Worm (Caenorhabditis elegans): Measurements from ENCODE around the gene spp-21.

spp-21 gene

DNA sequence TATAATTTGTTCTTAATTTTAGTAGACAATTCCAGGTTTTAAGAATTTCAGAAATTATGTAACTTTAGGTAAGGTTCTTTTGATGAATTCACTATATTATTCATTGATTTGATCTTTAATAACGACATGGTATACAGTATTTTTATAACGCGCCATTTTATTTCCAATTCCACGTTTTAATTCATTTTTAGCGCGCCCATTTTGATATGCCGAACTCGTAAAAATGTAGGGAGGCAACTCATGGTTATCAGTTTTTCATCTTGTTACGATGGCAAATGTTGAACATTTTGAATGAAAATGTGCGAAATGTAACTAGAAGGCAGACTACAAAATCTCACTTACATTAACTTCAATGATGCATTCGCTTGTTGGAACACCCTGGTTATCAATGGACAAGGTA, 8.9 kb downstream of the spp-21 start:
- TF ChIP-seq ces-1 (GFP tag; optimal IDR thresholded peaks at IDR 0.05) (no peak), tbx-8 (GFP tag; optimal IDR thresholded peaks at IDR 0.05) (no peak), lin-32 (GFP tag; optimal IDR thresholded peaks at IDR 0.05) (no peak), snpc-4 (tag; optimal IDR thresholded peaks at IDR 0.05) (no peak), elt-1 (tag; optimal IDR thresholded peaks at IDR 0.05; ENCODE audit: borderline replicate concordance, insufficient read depth) (no peak), nhr-76 (tag; optimal IDR thresholded peaks at IDR 0.05) (no peak), ceh-43 (GFP tag; optimal IDR thresholded peaks at IDR 0.05) (no peak), mls-2 (tag; optimal IDR thresholded peaks at IDR 0.05) (no peak), ceh-83 (GFP tag; optimal IDR thresholded peaks at IDR 0.05) (no peak)

DNA sequence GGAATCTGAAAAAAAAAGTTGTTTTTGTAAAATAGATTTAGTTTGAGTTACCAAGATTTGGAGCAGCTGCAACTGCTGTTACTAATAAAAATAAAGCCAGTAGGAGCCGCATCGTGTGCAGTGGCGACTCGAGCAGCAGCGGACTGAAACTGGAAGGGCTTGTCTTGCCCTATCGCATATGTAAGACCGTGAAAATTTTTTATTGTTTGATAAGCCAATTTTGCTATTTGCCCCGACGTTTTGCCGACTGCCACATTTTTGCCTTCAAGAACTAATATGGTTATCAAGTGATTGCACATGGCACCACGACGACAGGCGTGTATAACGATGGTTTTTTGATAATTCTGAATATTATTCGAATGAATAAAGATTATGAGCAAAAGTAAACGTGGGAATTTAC, 9.8 kb downstream of the spp-21 start, which contains the start of gene T25C12.3:
T25C12.3 (minus strand) TSS at position 262 of the 400 bp plus-strand sequence.
- no peak for TF ChIP-seq lin-13 (tag; optimal IDR thresholded peaks at IDR 0.05)
- no peak for TF ChIP-seq bed-3 (GFP tag; optimal IDR thresholded peaks at IDR 0.05)
- TF ChIP-seq nhr-28 (tag; optimal IDR thresholded peaks at IDR 0.05): no peak
- TF ChIP-seq nhr-12 (tag; optimal IDR thresholded peaks at IDR 0.05): no peak

DNA sequence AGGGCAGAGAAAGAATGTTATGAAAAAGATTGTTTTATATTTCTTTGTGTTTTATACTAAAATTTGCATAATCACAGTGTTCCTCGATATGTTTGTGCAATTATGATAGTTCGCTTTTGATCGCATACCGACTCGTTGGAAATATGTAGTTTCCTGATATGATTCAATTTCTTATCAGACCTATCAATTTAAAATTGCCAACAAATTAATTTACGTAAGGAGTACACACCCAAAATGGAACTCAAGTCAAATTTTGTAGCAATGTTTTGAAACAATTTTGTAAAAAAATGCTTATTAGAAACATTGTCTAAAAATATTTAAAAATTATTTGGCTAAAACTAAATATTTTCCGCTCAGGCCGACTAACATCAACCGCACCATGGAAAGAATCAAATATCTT, 10.7 kb downstream of the spp-21 start:
- TF ChIP-seq zip-8 (tag; optimal IDR thresholded peaks at IDR 0.05) (no peak), ceh-43 (GFP tag; optimal IDR thresholded peaks at IDR 0.05) (no peak), lin-32 (GFP tag; optimal IDR thresholded peaks at IDR 0.05) (no peak), nhr-12 (tag; optimal IDR thresholded peaks at IDR 0.05) (no peak), cnd-1 (tag; optimal IDR thresholded peaks at IDR 0.05) (no peak), M03D4.4 (tag; optimal IDR thresholded peaks at IDR 0.05) (no peak), mab-5 (tag; optimal IDR thresholded peaks at IDR 0.05) (no peak), ham-2 (GFP tag; optimal IDR thresholded peaks at IDR 0.05) (no peak), elt-1 (tag; optimal IDR thresholded peaks at IDR 0.05; ENCODE audit: borderline replicate concordance, insufficient read depth) (no peak)

DNA sequence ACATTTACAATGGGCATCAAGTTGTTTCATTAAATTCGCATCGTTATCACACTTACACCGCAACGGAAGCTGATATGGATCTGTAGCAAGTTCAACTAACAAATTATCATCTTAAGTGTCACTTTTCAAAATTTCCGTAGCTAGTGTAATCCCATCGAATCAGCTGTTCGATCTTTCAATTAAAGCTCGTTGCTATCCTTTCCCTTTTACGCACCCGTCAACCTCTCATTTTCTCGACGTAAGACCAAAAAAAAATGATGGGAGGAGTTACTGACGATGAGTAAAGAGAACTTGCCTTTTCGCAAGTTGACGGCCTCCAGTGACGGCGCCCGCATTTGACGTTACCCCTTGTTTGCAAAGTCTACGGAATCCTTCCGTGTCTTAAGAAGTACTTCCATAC, 12.0 kb downstream of the spp-21 start, which contains the start of gene F29G6.1:
F29G6.1 (plus strand) TSS at position 301 of the 400 bp plus-strand sequence.
- TF ChIP-seq lin-32 (GFP tag; optimal IDR thresholded peaks at IDR 0.05): no peak
- TF ChIP-seq ceh-43 (GFP tag; optimal IDR thresholded peaks at IDR 0.05): no peak
- no peak for TF ChIP-seq sem-2 (GFP tag; optimal IDR thresholded peaks at IDR 0.05)
- TF ChIP-seq pha-4 (tag; optimal IDR thresholded peaks at IDR 0.05): no peak
- TF ChIP-seq mep-1 (tag; optimal IDR thresholded peaks at IDR 0.05): no peak
- TF ChIP-seq nhr-28 (tag; optimal IDR thresholded peaks at IDR 0.05): no peak
- TF ChIP-seq nhr-2 (tag; optimal IDR thresholded peaks at IDR 0.05): no peak
- TF ChIP-seq ceh-83 (GFP tag; optimal IDR thresholded peaks at IDR 0.05): no peak
- no peak for TF ChIP-seq mab-5 (tag; optimal IDR thresholded peaks at IDR 0.05)
- TF ChIP-seq ceh-39 (tag; optimal IDR thresholded peaks at IDR 0.05): no peak
- no peak for TF ChIP-seq nhr-237 (tag; optimal IDR thresholded peaks at IDR 0.05)
- no peak for TF ChIP-seq hlh-1 (tag; optimal IDR thresholded peaks at IDR 0.05)
- no peak for TF ChIP-seq ces-1 (GFP tag; optimal IDR thresholded peaks at IDR 0.05)
- TF ChIP-seq snpc-4 (tag; optimal IDR thresholded peaks at IDR 0.05): no peak
- no peak for TF ChIP-seq unc-62 (GFP tag; optimal IDR thresholded peaks at IDR 0.05)

DNA sequence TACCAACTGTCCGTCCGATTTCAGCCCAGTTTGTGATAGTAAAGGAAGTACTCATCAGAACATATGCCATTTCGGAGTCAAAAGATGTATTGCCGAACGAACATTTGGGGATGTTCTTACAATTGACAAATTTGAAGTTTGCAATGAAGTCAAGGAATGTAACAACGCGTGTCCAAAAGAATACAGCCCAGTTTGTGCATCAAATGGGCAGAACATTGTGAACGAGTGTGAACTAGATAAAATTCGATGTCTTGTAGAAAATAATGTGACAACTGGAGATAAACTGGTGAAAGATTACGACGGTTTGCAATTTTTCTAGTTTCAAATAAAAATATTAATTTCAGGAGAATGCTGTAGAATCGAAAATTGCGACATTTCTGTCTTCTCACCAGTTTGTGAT, 17.9 kb downstream of the spp-21 start:
- TF ChIP-seq lin-32 (GFP tag; optimal IDR thresholded peaks at IDR 0.05) (no peak), nhr-237 (tag; optimal IDR thresholded peaks at IDR 0.05) (no peak)

DNA sequence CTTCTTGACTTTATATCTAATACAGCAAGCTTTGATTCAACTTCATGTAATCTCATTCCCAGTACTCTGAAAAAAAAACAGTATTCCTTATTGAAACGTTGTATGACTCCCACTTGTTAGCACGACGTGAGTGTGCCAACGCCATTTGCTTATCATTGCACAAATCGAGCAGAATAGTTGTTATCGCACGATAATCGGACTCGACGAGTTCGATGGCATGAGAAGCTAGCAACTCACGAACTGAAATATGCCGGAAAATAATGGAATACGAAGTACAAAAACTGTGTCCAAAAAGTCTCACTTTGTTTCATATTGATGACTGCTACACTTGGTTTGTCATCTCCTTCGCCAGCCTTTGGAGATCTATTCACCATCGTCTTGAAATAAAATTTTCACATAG, 19.6 kb downstream of the spp-21 start:
- no peak for TF ChIP-seq elt-3 (tag; optimal IDR thresholded peaks at IDR 0.05)
- no peak for TF ChIP-seq pha-4 (tag; optimal IDR thresholded peaks at IDR 0.05)
- no peak for TF ChIP-seq drap-1 (GFP tag; optimal IDR thresholded peaks at IDR 0.05)
- TF ChIP-seq flh-1 (GFP tag; optimal IDR thresholded peaks at IDR 0.05): no peak
- TF ChIP-seq nhr-28 (tag; optimal IDR thresholded peaks at IDR 0.05): no peak
- TF ChIP-seq hlh-1 (tag; optimal IDR thresholded peaks at IDR 0.05): no peak
- TF ChIP-seq ceh-43 (GFP tag; optimal IDR thresholded peaks at IDR 0.05): no peak
- no peak for TF ChIP-seq ham-2 (GFP tag; optimal IDR thresholded peaks at IDR 0.05)
- no peak for TF ChIP-seq ceh-39 (tag; optimal IDR thresholded peaks at IDR 0.05)
- no peak for TF ChIP-seq mls-2 (tag; optimal IDR thresholded peaks at IDR 0.05)
- TF ChIP-seq cnd-1 (tag; optimal IDR thresholded peaks at IDR 0.05): no peak
- TF ChIP-seq tbx-8 (GFP tag; optimal IDR thresholded peaks at IDR 0.05): no peak
- TF ChIP-seq M03D4.4 (tag; optimal IDR thresholded peaks at IDR 0.05): no peak
- TF ChIP-seq blmp-1 (tag; optimal IDR thresholded peaks at IDR 0.05): no peak
- TF ChIP-seq mep-1 (tag; optimal IDR thresholded peaks at IDR 0.05): no peak
- TF ChIP-seq lin-13 (tag; optimal IDR thresholded peaks at IDR 0.05): no peak
- no peak for TF ChIP-seq unc-120 (tag; optimal IDR thresholded peaks at IDR 0.05; ENCODE audit: poor library complexity, severe bottlenecking)
- TF ChIP-seq sptf-1 (tag; optimal IDR thresholded peaks at IDR 0.05): no peak
- TF ChIP-seq lin-32 (GFP tag; optimal IDR thresholded peaks at IDR 0.05): no peak
- no peak for TF ChIP-seq elt-1 (tag; optimal IDR thresholded peaks at IDR 0.05; ENCODE audit: borderline replicate concordance, insufficient read depth)
